Fruit fly (Drosophila melanogaster) whole organism, embryonic: ENCODE measurements around the gene CG8851.

Experiments used
- Asciz ChIP-seq: fragments of 200-800 bp; sonication (Bioruptor generic); optimal IDR thresholded peaks from 2 replicates; lab custom pipeline; 2017; ENCODE audit warnings: missing biosample characterization, mild to moderate bottlenecking, missing genetic modification characterization, missing genetic modification reagents
- Bteb2 ChIP-seq: fragments of 200-800 bp; sonication (Bioruptor generic); optimal IDR thresholded peaks from 2 replicates; lab custom pipeline; 2016; ENCODE audit warnings: missing biosample characterization, missing genetic modification characterization
- CG10147 ChIP-seq: fragments of 200-800 bp; sonication (Bioruptor generic); optimal IDR thresholded peaks from 2 replicates; lab custom pipeline; 2019; ENCODE audit warnings: missing biosample characterization, mild to moderate bottlenecking, missing genetic modification characterization, moderate library complexity
- CG1024 ChIP-seq: fragments of 200-800 bp; sonication (Bioruptor generic); IDR thresholded peaks from 2 replicates; pipeline ENCODE4 v1.3.6; 2022; ENCODE audit warnings: missing biosample characterization, missing genetic modification characterization
- CG10431 ChIP-seq: fragments of 200-800 bp; sonication (Bioruptor generic); optimal IDR thresholded peaks from 3 replicates; lab custom pipeline; 2018; ENCODE audit warnings: missing biosample characterization, mild to moderate bottlenecking, missing genetic modification characterization
- CG11398 ChIP-seq: fragments of 200-800 bp; sonication (Bioruptor generic); optimal IDR thresholded peaks from 2 replicates; lab custom pipeline; 2016; ENCODE audit warnings: missing biosample characterization, missing genetic modification characterization
- CG12236 ChIP-seq: fragments of 200-800 bp; sonication (Bioruptor generic); optimal IDR thresholded peaks from 2 replicates; lab custom pipeline; 2016; ENCODE audit warnings: missing biosample characterization, missing genetic modification characterization
- CG12299 ChIP-seq: fragments of 200-800 bp; sonication (Bioruptor generic); optimal IDR thresholded peaks from 2 replicates; lab custom pipeline; 2018; ENCODE audit warnings: missing biosample characterization, mild to moderate bottlenecking, missing genetic modification characterization
- CG12769 ChIP-seq: fragments of 200-800 bp; sonication (Bioruptor generic); optimal IDR thresholded peaks from 2 replicates; lab custom pipeline; 2019; ENCODE audit warnings: missing biosample characterization, mild to moderate bottlenecking, missing genetic modification characterization, moderate library complexity
- CG12942 ChIP-seq: fragments of 200-800 bp; sonication (Bioruptor generic); optimal IDR thresholded peaks from 3 replicates; lab custom pipeline; 2016; ENCODE audit warnings: missing biosample characterization, missing genetic modification characterization
- CG15479 ChIP-seq: fragments of 200-800 bp; sonication (Bioruptor generic); optimal IDR thresholded peaks from 3 replicates; lab custom pipeline; 2019; ENCODE audit warnings: missing biosample characterization, mild to moderate bottlenecking, missing genetic modification characterization, moderate library complexity
- CG17359 ChIP-seq: fragments of 200-800 bp; sonication (Bioruptor generic); optimal IDR thresholded peaks from 3 replicates; lab custom pipeline; 2018; ENCODE audit warnings: missing biosample characterization, mild to moderate bottlenecking, missing genetic modification characterization, moderate library complexity
- CG31388 ChIP-seq: fragments of 200-800 bp; sonication (Bioruptor generic); optimal IDR thresholded peaks from 2 replicates; lab custom pipeline; 2016; ENCODE audit warnings: missing biosample characterization, missing genetic modification characterization
- CG4854 ChIP-seq: fragments of 200-800 bp; sonication (Bioruptor generic); optimal IDR thresholded peaks from 2 replicates; lab custom pipeline; 2016; ENCODE audit warnings: missing biosample characterization, missing genetic modification characterization, inconsistent platforms
- CG5180 ChIP-seq: fragments of 200-800 bp; sonication (Bioruptor generic); optimal IDR thresholded peaks from 3 replicates; lab custom pipeline; 2017; ENCODE audit warnings: missing biosample characterization, missing genetic modification characterization, mild to moderate bottlenecking, moderate library complexity, missing genetic modification reagents
- CG8290 ChIP-seq, 3 experiments: fragments of 200-800 bp; sonication (Bioruptor generic); optimal IDR thresholded peaks; 2 replicates each; lab custom pipeline; 2016 to 2019; ENCODE audit warnings: missing biosample characterization in 3 of 3, missing genetic modification characterization in 3 of 3, mild to moderate bottlenecking in 2 of 3, moderate library complexity in 1 of 3
- CG8765 ChIP-seq: fragments of 200-800 bp; sonication (Bioruptor generic); IDR thresholded peaks from 2 replicates; pipeline ENCODE4 v1.3.6; 2022; ENCODE audit warnings: missing biosample characterization, missing genetic modification characterization
- CG9797 ChIP-seq: fragments of 200-800 bp; sonication (Bioruptor generic); optimal IDR thresholded peaks from 3 replicates; lab custom pipeline; 2018; ENCODE audit warnings: missing biosample characterization, mild to moderate bottlenecking, missing genetic modification characterization
- CG9876 ChIP-seq: fragments of 200-800 bp; sonication (Bioruptor generic); optimal IDR thresholded peaks from 2 replicates; lab custom pipeline; 2016; ENCODE audit warnings: missing biosample characterization, missing genetic modification characterization
- CTCF ChIP-seq: fragments of 200-800 bp; sonication (Bioruptor generic); optimal IDR thresholded peaks from 2 replicates; lab custom pipeline; 2017; ENCODE audit warnings: missing biosample characterization, mild to moderate bottlenecking, missing genetic modification characterization, moderate library complexity
- Drgx ChIP-seq: fragments of 200-800 bp; sonication (Bioruptor generic); IDR thresholded peaks from 2 replicates; pipeline ENCODE4 v1.3.6; 2022; ENCODE audit warnings: missing biosample characterization, missing genetic modification characterization
- Ets65A ChIP-seq: fragments of 200-800 bp; sonication (Bioruptor generic); peaks from one replicate; lab custom pipeline; 2016; ENCODE audit warnings: missing biosample characterization, missing genetic modification characterization
- MBD-R2 ChIP-seq: fragments of 200-800 bp; sonication (Bioruptor generic); IDR thresholded peaks from 2 replicates; pipeline ENCODE4 v1.3.6; 2022; ENCODE audit warnings: missing biosample characterization, missing genetic modification characterization
- Mes4 ChIP-seq: fragments of 200-800 bp; sonication (Bioruptor generic); optimal IDR thresholded peaks from 2 replicates; lab custom pipeline; 2016; ENCODE audit warnings: missing biosample characterization, missing genetic modification characterization
- NK7.1 ChIP-seq: fragments of 200-800 bp; sonication (Bioruptor generic); optimal IDR thresholded peaks from 3 replicates; lab custom pipeline; 2016; ENCODE audit warnings: missing biosample characterization, missing genetic modification characterization
- Nf-YA ChIP-seq: fragments of 200-800 bp; sonication (Bioruptor generic); IDR thresholded peaks from 2 replicates; pipeline ENCODE4 v1.3.6; 2022; ENCODE audit warnings: missing biosample characterization, missing genetic modification characterization
- Oaz ChIP-seq: fragments of 200-800 bp; sonication (Bioruptor generic); IDR thresholded peaks from 2 replicates; pipeline ENCODE4 v1.3.6; 2022; ENCODE audit warnings: missing biosample characterization, missing genetic modification characterization
- Spps ChIP-seq: fragments of 200-800 bp; sonication (Bioruptor generic); optimal IDR thresholded peaks from 2 replicates; lab custom pipeline; 2018; ENCODE audit warnings: missing biosample characterization, mild to moderate bottlenecking, missing genetic modification characterization
- Xbp1 ChIP-seq: fragments of 200-800 bp; sonication (Bioruptor generic); optimal IDR thresholded peaks from 3 replicates; lab custom pipeline; 2016; ENCODE audit warnings: missing biosample characterization, mild to moderate bottlenecking, missing genetic modification characterization
- chif ChIP-seq, 2 experiments: fragments of 200-800 bp; sonication (Bioruptor generic); optimal IDR thresholded peaks; 3 replicates each; lab custom pipeline; 2016; ENCODE audit warnings: missing biosample characterization in 2 of 2, missing genetic modification characterization in 2 of 2
- gcm ChIP-seq: fragments of 200-800 bp; sonication (Bioruptor generic); optimal IDR thresholded peaks from 2 replicates; lab custom pipeline; 2019; ENCODE audit warnings: missing biosample characterization, mild to moderate bottlenecking, missing genetic modification characterization, moderate library complexity
- insv ChIP-seq, 2 experiments: fragments of 200-800 bp; sonication (Bioruptor generic); optimal IDR thresholded peaks; 3 replicates each; lab custom pipeline; 2016 to 2018; ENCODE audit warnings: missing biosample characterization in 2 of 2, missing genetic modification characterization in 2 of 2
- knrl ChIP-seq: fragments of 200-800 bp; sonication (Bioruptor generic); IDR thresholded peaks from 3 replicates; pipeline ENCODE4 v1.3.6; 2022; ENCODE audit warnings: missing biosample characterization, missing genetic modification characterization; ENCODE audit not compliant: partially characterized antibody
- lmd ChIP-seq: fragments of 200-800 bp; sonication (Bioruptor generic); IDR thresholded peaks from 2 replicates; pipeline ENCODE4 v1.3.6; 2022; ENCODE audit warnings: missing biosample characterization, missing genetic modification characterization
- row ChIP-seq: fragments of 200-800 bp; sonication (Bioruptor generic); IDR thresholded peaks from 3 replicates; pipeline ENCODE4 v1.3.6; 2022; ENCODE audit warnings: missing biosample characterization, missing genetic modification characterization
- sqz ChIP-seq: fragments of 200-800 bp; sonication (Bioruptor generic); optimal IDR thresholded peaks from 3 replicates; lab custom pipeline; 2018; ENCODE audit warnings: missing biosample characterization, mild to moderate bottlenecking, missing genetic modification characterization
- vfl ChIP-seq: fragments of 200-800 bp; sonication (Bioruptor generic); optimal IDR thresholded peaks from 2 replicates; lab custom pipeline; 2016; ENCODE audit warnings: missing biosample characterization, missing genetic modification characterization
- vnd ChIP-seq: fragments of 200-800 bp; sonication (Bioruptor generic); IDR thresholded peaks from 3 replicates; pipeline ENCODE4 v1.3.6; 2022; ENCODE audit warnings: missing biosample characterization, missing genetic modification characterization; ENCODE audit not compliant: partially characterized antibody
- zen ChIP-seq: fragments of 200-800 bp; sonication (Bioruptor generic); optimal IDR thresholded peaks from 3 replicates; lab custom pipeline; 2018; ENCODE audit warnings: missing biosample characterization, mild to moderate bottlenecking, missing genetic modification characterization, moderate library complexity
- zfh2 ChIP-seq: fragments of 200-800 bp; sonication (Bioruptor generic); optimal IDR thresholded peaks from 2 replicates; lab custom pipeline; 2016; ENCODE audit warnings: missing biosample characterization, missing genetic modification characterization

CG8851 gene

DNA sequence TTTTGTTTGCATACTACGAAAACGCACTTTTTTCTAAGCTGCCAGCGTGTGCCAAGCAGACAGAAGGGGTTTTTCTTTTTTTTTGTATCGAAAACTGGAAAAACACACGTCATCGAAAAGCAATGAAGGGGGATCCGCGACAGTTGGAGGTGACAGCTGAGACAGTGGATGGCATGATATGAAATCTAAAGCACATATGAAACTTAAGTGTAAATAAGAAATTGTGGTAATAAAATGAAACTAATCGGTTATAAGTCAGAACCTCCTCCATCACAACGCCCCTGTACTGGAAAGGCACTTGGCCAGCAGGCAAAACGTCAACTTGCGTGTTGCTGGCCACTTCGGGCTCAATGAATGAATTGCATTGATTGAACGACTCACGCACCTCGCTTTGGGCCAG lies 35.8 kb upstream of the CG8851 start:
- TF ChIP-seq Drgx (GFP tag; lab: Robert Waterston, UW) (peak; percentile 46), CG31388 (GFP tag; lab: Kevin White, UChicago) (no peak), Ets65A (GFP tag; lab: Kevin White, UChicago) (peak; percentile 30), knrl (peak; percentile 22; the same call in 1 of the 3 replicates), CG5180 (no peak), Mes4 (GFP tag; lab: Kevin White, UChicago) (no peak), zen (no peak), CG8290 (GFP tag; optimal IDR thresholded peaks at IDR 0.05; lab: Kevin White, UChicago) (no peak), CG8290 (tag; optimal IDR thresholded peaks at IDR 0.05; lab: Kevin White, UChicago) (no peak), CG12942 (GFP tag; lab: Kevin White, UChicago) (no peak), CG9797 (no peak), CG8765 (GFP tag; lab: Robert Waterston, UW) (no peak), CG4854 (GFP tag; lab: Kevin White, UChicago) (no peak)

DNA sequence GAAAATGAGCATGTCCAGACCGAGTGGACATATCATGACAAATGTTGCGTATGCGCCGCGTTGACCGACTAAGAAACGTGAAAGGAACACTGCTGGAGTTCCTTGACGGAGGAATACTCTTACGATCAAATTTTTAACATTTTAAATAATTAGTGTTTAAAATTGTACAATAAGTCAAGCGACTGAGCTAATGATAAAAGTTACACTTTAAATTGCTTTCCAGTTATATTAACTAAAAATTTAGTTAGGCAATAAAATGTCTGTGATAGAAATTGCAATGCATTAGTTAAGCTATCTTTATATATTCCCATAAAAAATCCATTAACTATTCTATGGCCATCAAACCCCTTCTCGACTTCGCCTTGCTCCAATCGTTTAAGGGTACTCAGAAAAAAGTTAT lies 34.7 kb upstream of the CG8851 start:
- TF ChIP-seq gcm (no peak), vnd (no peak), Ets65A (GFP tag; lab: Kevin White, UChicago) (no peak), CG9876 (GFP tag; lab: Kevin White, UChicago) (no peak), CG1024 (GFP tag; lab: Robert Waterston, UW) (no peak), sqz (GFP tag; lab: Kevin White, UChicago) (no peak), CG12769 (tag; lab: Kevin White, UChicago) (no peak), CG11398 (no peak), Asciz (GFP tag; lab: Kevin White, UChicago) (no peak), NK7.1 (no peak), Bteb2 (no peak), Xbp1 (GFP tag; lab: Kevin White, UChicago) (no peak), Oaz (no peak), vfl (GFP tag; lab: Kevin White, UChicago) (no peak), CG15479 (GFP tag; lab: Kevin White, UChicago) (no peak), CG12299 (no peak), Nf-YA (GFP tag; lab: Robert Waterston, UW) (no peak)

DNA sequence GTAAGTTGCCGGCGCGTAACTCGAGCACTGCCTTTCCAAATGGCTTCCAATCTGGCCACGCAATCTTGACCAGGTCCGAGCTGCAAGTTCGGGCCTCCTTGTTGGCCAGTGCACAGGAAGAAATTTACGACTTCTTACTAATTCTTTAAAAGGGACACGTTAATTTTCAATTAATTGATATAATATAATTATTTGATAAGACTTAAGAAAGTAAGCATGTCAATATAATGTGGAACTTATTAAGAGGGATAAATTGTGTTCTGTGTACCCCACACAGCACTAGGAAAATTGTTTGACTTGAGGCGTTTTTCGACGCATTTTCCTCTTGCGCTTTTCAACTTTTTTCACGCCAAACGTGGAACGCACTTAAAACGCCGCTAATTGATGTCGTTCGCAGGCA lies 34.0 kb upstream of the CG8851 start:
- TF ChIP-seq CG10147 (GFP tag; lab: Kevin White, UChicago) (no peak), Spps (no peak), Drgx (GFP tag; lab: Robert Waterston, UW) (peak; percentile 32; the same call in 1 of the 2 replicates)

DNA sequence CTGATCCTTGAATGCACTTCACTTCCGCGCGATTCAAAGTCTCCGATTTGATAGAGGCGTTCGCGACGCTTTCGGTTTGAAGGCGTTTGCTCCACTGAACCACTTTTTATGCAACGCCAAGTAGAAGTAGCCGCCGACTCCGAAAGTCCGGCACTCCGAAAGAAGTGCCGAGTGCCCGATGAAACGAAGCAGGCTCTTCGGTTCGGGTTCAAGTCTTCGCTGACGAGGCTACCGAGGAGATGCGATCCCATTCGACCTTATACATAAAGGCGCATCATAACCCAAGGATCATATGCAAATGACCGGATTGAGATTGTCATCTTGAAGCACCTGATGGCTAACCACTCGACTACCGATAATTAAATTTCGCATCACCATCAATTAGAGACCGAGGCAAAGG lies 28.5 kb upstream of the CG8851 start, which contains the start of gene CG15414:
Gene CG15414, minus strand, starts transcription at position 101 of the 400 bp plus-strand sequence.
- TF ChIP-seq row (GFP tag; lab: Robert Waterston, UW) (no peak), CTCF (peak; percentile 19), chif (GFP tag; optimal IDR thresholded peaks at IDR 0.05; lab: Kevin White, UChicago) (no peak), CG10431 (GFP tag; lab: Kevin White, UChicago) (no peak), MBD-R2 (no peak)

DNA sequence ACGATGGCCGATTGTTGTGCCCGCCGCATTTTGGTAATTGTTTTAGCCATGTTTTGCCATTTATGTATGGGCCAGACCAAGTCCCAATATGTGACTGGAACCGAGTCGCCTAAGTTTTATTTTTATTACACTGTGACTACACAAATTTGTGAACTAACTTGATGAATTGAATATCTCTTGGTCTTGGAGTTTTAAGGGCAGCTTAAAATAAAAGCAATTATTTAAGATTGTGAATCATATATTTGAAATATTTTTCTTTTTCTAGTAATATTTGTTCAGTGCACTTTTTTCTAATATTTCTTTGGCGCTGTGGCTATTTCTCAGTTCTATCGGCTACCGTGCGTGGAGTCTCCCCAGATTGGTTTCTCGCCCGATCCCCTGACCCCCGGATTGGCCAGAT lies 26.0 kb upstream of the CG8851 start:
- no peak for TF ChIP-seq insv (GFP tag; optimal IDR thresholded peaks at IDR 0.05; lab: Kevin White, UChicago)
- no peak for TF ChIP-seq CG12236 (GFP tag; lab: Kevin White, UChicago)
- no peak for TF ChIP-seq zfh2 (GFP tag; lab: Kevin White, UChicago)
- TF ChIP-seq Ets65A (GFP tag; lab: Kevin White, UChicago): peak; percentile 62
- no peak for TF ChIP-seq Xbp1 (GFP tag; lab: Kevin White, UChicago)
- TF ChIP-seq lmd (GFP tag; lab: Robert Waterston, UW): no peak
- TF ChIP-seq CG17359: no peak
